Worm (Caenorhabditis elegans): Measurements from ENCODE around the gene jmjd-2.

ce11 chrII:14250147-14250965 is 7.0 kb upstream of the jmjd-2 start, which contains the start of gene hmg-1.1:
- TF ChIP-seq lin-39 (tag; optimal IDR thresholded peaks at IDR 0.05) (no peak), rnt-1 (tag; optimal IDR thresholded peaks at IDR 0.05) (peak; percentile 54), ama-1 (optimal IDR thresholded peaks at IDR 0.05) (no peak), lin-15B (tag; optimal IDR thresholded peaks at IDR 0.05) (peak; percentile 8), jun-1 (tag; optimal IDR thresholded peaks at IDR 0.05) (peak; percentile 65), ztf-11 (tag; optimal IDR thresholded peaks at IDR 0.05) (peak in 1 of 2 experiments; percentile 63)
